Fruit fly (Drosophila melanogaster) whole organism, embryonic: Measurements from ENCODE around the gene CG10232.

Source experiments
- Ada2b ChIP-seq: fragments of 200-800 bp; sonication (Bioruptor generic); IDR thresholded peaks from 2 replicates; pipeline ENCODE4 v1.3.6; 2022; ENCODE audit warnings: missing biosample characterization, missing genetic modification characterization
- Antp ChIP-seq: fragments of 200-800 bp; sonication (Bioruptor generic); optimal IDR thresholded peaks from 3 replicates; lab custom pipeline; 2016; ENCODE audit warnings: missing biosample characterization, missing genetic modification characterization
- CG10274 ChIP-seq: fragments of 200-800 bp; sonication (Bioruptor generic); optimal IDR thresholded peaks from 3 replicates; lab custom pipeline; 2017; ENCODE audit warnings: missing biosample characterization, mild to moderate bottlenecking, missing genetic modification characterization
- CG10321 ChIP-seq: fragments of 200-800 bp; sonication (Bioruptor generic); IDR thresholded peaks from 2 replicates; pipeline ENCODE4 v1.3.6; 2022; ENCODE audit warnings: missing biosample characterization, missing genetic modification characterization
- CG10431 ChIP-seq: fragments of 200-800 bp; sonication (Bioruptor generic); optimal IDR thresholded peaks from 3 replicates; lab custom pipeline; 2018; ENCODE audit warnings: missing biosample characterization, mild to moderate bottlenecking, missing genetic modification characterization
- CG12299 ChIP-seq: fragments of 200-800 bp; sonication (Bioruptor generic); optimal IDR thresholded peaks from 2 replicates; lab custom pipeline; 2018; ENCODE audit warnings: missing biosample characterization, mild to moderate bottlenecking, missing genetic modification characterization
- CG12744 ChIP-seq: fragments of 200-800 bp; sonication (Bioruptor generic); optimal IDR thresholded peaks from 2 replicates; lab custom pipeline; 2016; ENCODE audit warnings: missing biosample characterization, missing genetic modification characterization
- CG13287 ChIP-seq: fragments of 200-800 bp; sonication (Bioruptor generic); IDR thresholded peaks from 2 replicates; pipeline ENCODE4 v1.3.6; 2022; ENCODE audit warnings: missing biosample characterization, missing genetic modification characterization; ENCODE audit not compliant: partially characterized antibody
- CG14667 ChIP-seq: fragments of 200-800 bp; sonication (Bioruptor generic); IDR thresholded peaks from 2 replicates; pipeline ENCODE4 v1.3.6; 2022; ENCODE audit warnings: missing biosample characterization, missing genetic modification characterization
- CG1602 ChIP-seq: fragments of 200-800 bp; sonication (Bioruptor generic); optimal IDR thresholded peaks from 3 replicates; lab custom pipeline; 2016; ENCODE audit warnings: missing biosample characterization, missing genetic modification characterization
- CG16779 ChIP-seq: fragments of 200-800 bp; sonication (Bioruptor generic); IDR thresholded peaks from 2 replicates; pipeline ENCODE4 v1.3.6; 2022; ENCODE audit warnings: missing biosample characterization, missing genetic modification characterization
- CG16813 ChIP-seq: fragments of 200-800 bp; sonication (Bioruptor generic); IDR thresholded peaks from 3 replicates; pipeline ENCODE4 v1.3.6; 2022; ENCODE audit warnings: missing biosample characterization, missing genetic modification characterization; ENCODE audit not compliant: partially characterized antibody
- CG16863 ChIP-seq: fragments of 200-800 bp; sonication (Bioruptor generic); optimal IDR thresholded peaks from 3 replicates; lab custom pipeline; 2016; ENCODE audit warnings: missing biosample characterization, missing genetic modification characterization
- CG17186 ChIP-seq: fragments of 200-800 bp; sonication (Bioruptor generic); optimal IDR thresholded peaks from 3 replicates; lab custom pipeline; 2017; ENCODE audit warnings: missing biosample characterization, missing genetic modification reagents, missing genetic modification characterization
- CG17568 ChIP-seq: fragments of 200-800 bp; sonication (Bioruptor generic); optimal IDR thresholded peaks from 2 replicates; lab custom pipeline; 2018; ENCODE audit warnings: missing biosample characterization, mild to moderate bottlenecking, missing genetic modification characterization, moderate library complexity
- CG1792 ChIP-seq: fragments of 200-800 bp; sonication (Bioruptor generic); optimal IDR thresholded peaks from 2 replicates; lab custom pipeline; 2016; ENCODE audit warnings: missing biosample characterization, missing genetic modification characterization
- CG18619 ChIP-seq: fragments of 200-800 bp; sonication (Bioruptor generic); optimal IDR thresholded peaks from 3 replicates; lab custom pipeline; 2017; ENCODE audit warnings: missing biosample characterization, mild to moderate bottlenecking, missing genetic modification characterization
- CG3995 ChIP-seq: fragments of 200-800 bp; sonication (Bioruptor generic); optimal IDR thresholded peaks from 3 replicates; lab custom pipeline; 2016; ENCODE audit warnings: missing biosample characterization, missing genetic modification characterization
- CG5180 ChIP-seq: fragments of 200-800 bp; sonication (Bioruptor generic); optimal IDR thresholded peaks from 3 replicates; lab custom pipeline; 2017; ENCODE audit warnings: missing biosample characterization, missing genetic modification characterization, mild to moderate bottlenecking, moderate library complexity, missing genetic modification reagents
- CG6254 ChIP-seq: fragments of 200-800 bp; sonication (Bioruptor generic); optimal IDR thresholded peaks from 3 replicates; lab custom pipeline; 2017; ENCODE audit warnings: mild to moderate bottlenecking, missing biosample characterization, missing genetic modification reagents, missing genetic modification characterization
- CG6689 ChIP-seq: fragments of 200-800 bp; sonication (Bioruptor generic); IDR thresholded peaks from 2 replicates; pipeline ENCODE4 v1.3.6; 2022; ENCODE audit warnings: missing biosample characterization, missing genetic modification characterization
- CG7357 ChIP-seq: fragments of 200-800 bp; sonication (Bioruptor generic); IDR thresholded peaks from 3 replicates; pipeline ENCODE4 v1.3.6; 2022; ENCODE audit warnings: missing biosample characterization, missing genetic modification characterization
- CG9932 ChIP-seq: fragments of 200-800 bp; sonication (Bioruptor generic); IDR thresholded peaks from 2 replicates; pipeline ENCODE4 v1.3.6; 2022; ENCODE audit warnings: missing biosample characterization, missing genetic modification characterization
- CHES-1-like ChIP-seq: fragments of 200-800 bp; sonication (Bioruptor generic); optimal IDR thresholded peaks from 2 replicates; lab custom pipeline; 2016; ENCODE audit warnings: missing biosample characterization, missing genetic modification characterization
- CrebB ChIP-seq: fragments of 200-800 bp; sonication (Bioruptor generic); optimal IDR thresholded peaks from 3 replicates; lab custom pipeline; 2018; ENCODE audit warnings: missing biosample characterization, mild to moderate bottlenecking, missing genetic modification characterization
- E2f1 ChIP-seq: fragments of 200-800 bp; sonication (Bioruptor generic); IDR thresholded peaks from 2 replicates; pipeline ENCODE4 v1.3.6; 2022; ENCODE audit warnings: missing biosample characterization, missing genetic modification characterization
- Ets65A ChIP-seq: fragments of 200-800 bp; sonication (Bioruptor generic); peaks from one replicate; lab custom pipeline; 2016; ENCODE audit warnings: missing biosample characterization, missing genetic modification characterization
- Ets97D ChIP-seq: fragments of 200-800 bp; sonication (Bioruptor generic); optimal IDR thresholded peaks from 3 replicates; lab custom pipeline; 2016; ENCODE audit warnings: missing biosample characterization, missing genetic modification characterization
- H15 ChIP-seq: fragments of 200-800 bp; sonication (Bioruptor generic); IDR thresholded peaks from 3 replicates; pipeline ENCODE4 v1.3.6; 2022; ENCODE audit warnings: missing biosample characterization, missing genetic modification characterization
- Opbp ChIP-seq: fragments of 200-800 bp; sonication (Bioruptor generic); IDR thresholded peaks from 3 replicates; pipeline ENCODE4 v1.3.6; 2022; ENCODE audit warnings: missing biosample characterization, missing genetic modification characterization; ENCODE audit not compliant: partially characterized antibody
- PHDP ChIP-seq: fragments of 200-800 bp; sonication (Bioruptor generic); optimal IDR thresholded peaks from 3 replicates; lab custom pipeline; 2018; ENCODE audit warnings: missing biosample characterization, mild to moderate bottlenecking, missing genetic modification characterization, moderate library complexity
- Sin3A ChIP-seq: fragments of >200 bp; optimal IDR thresholded peaks from 2 replicates; lab custom pipeline; 2018
- Ssrp ChIP-seq: fragments of 200-800 bp; sonication (Bioruptor generic); optimal IDR thresholded peaks from 2 replicates; lab custom pipeline; 2018; ENCODE audit warnings: missing biosample characterization, mild to moderate bottlenecking, missing genetic modification characterization, moderate library complexity
- bsh ChIP-seq, 2 experiments: fragments of 200-800 bp; sonication (Bioruptor generic); optimal IDR thresholded peaks; 2 replicates each; lab custom pipeline; 2017 to 2018; ENCODE audit warnings: mild to moderate bottlenecking in 2 of 2, missing biosample characterization in 2 of 2, missing genetic modification characterization in 2 of 2, moderate library complexity in 1 of 2
- cad ChIP-seq: fragments of >200 bp; optimal IDR thresholded peaks from 2 replicates; lab custom pipeline; 2017; ENCODE audit warnings: missing biosample characterization, missing genetic modification characterization
- caup ChIP-seq: fragments of 200-800 bp; sonication (Bioruptor generic); optimal IDR thresholded peaks from 3 replicates; lab custom pipeline; 2017; ENCODE audit warnings: missing biosample characterization, mild to moderate bottlenecking, missing genetic modification characterization, moderate library complexity; ENCODE audit not compliant: severe bottlenecking
- chn ChIP-seq: fragments of 200-800 bp; sonication (Bioruptor generic); optimal IDR thresholded peaks from 2 replicates; lab custom pipeline; 2016; ENCODE audit warnings: missing biosample characterization, missing genetic modification characterization
- corto ChIP-seq: fragments of 200-800 bp; sonication (Bioruptor generic); optimal IDR thresholded peaks from 2 replicates; lab custom pipeline; 2016; ENCODE audit warnings: missing biosample characterization, mild to moderate bottlenecking, missing genetic modification characterization, moderate library complexity
- dimm ChIP-seq: fragments of 200-800 bp; sonication (Bioruptor generic); IDR thresholded peaks from 2 replicates; pipeline ENCODE4 v1.3.6; 2022; ENCODE audit warnings: missing biosample characterization, missing genetic modification characterization
- fd64A ChIP-seq: fragments of 200-800 bp; sonication (Bioruptor generic); optimal IDR thresholded peaks from 3 replicates; lab custom pipeline; 2018; ENCODE audit warnings: missing biosample characterization, mild to moderate bottlenecking, missing genetic modification characterization
- fu2 ChIP-seq: fragments of 200-800 bp; sonication (Bioruptor generic); optimal IDR thresholded peaks from 2 replicates; lab custom pipeline; 2016; ENCODE audit warnings: missing biosample characterization, missing genetic modification characterization
- gfzf ChIP-seq: fragments of 200-800 bp; sonication (Bioruptor generic); optimal IDR thresholded peaks from 2 replicates; lab custom pipeline; 2016; ENCODE audit warnings: missing biosample characterization, mild to moderate bottlenecking, missing genetic modification characterization, moderate library complexity
- ind ChIP-seq: fragments of 200-800 bp; sonication (Bioruptor generic); optimal IDR thresholded peaks from 3 replicates; lab custom pipeline; 2016; ENCODE audit warnings: missing biosample characterization, missing genetic modification characterization
- insv ChIP-seq, 2 experiments: fragments of 200-800 bp; sonication (Bioruptor generic); optimal IDR thresholded peaks; 3 replicates each; lab custom pipeline; 2016 to 2018; ENCODE audit warnings: missing biosample characterization in 2 of 2, missing genetic modification characterization in 2 of 2
- pfk ChIP-seq: fragments of 200-800 bp; sonication (Bioruptor generic); optimal IDR thresholded peaks from 2 replicates; lab custom pipeline; 2018; ENCODE audit warnings: missing biosample characterization, mild to moderate bottlenecking, missing genetic modification characterization, moderate library complexity
- pnt ChIP-seq: fragments of 200-800 bp; sonication (Bioruptor generic); optimal IDR thresholded peaks from 3 replicates; lab custom pipeline; 2016; ENCODE audit warnings: missing biosample characterization, missing genetic modification characterization
- rib ChIP-seq: fragments of 200-800 bp; sonication (Bioruptor generic); IDR thresholded peaks from 2 replicates; pipeline ENCODE4 v1.3.6; 2022; ENCODE audit warnings: missing biosample characterization, missing genetic modification characterization
- tgo ChIP-seq: fragments of 200-800 bp; sonication (Bioruptor generic); IDR thresholded peaks from 3 replicates; pipeline ENCODE4 v1.3.6; 2022; ENCODE audit warnings: missing biosample characterization, missing genetic modification characterization
- usp ChIP-seq: fragments of >200 bp; optimal IDR thresholded peaks from 2 replicates; lab custom pipeline; 2017; ENCODE audit warnings: missing biosample characterization, missing genetic modification characterization
- vvl ChIP-seq: fragments of 200-800 bp; sonication (Bioruptor generic); IDR thresholded peaks from 2 replicates; pipeline ENCODE4 v1.3.6; 2022; ENCODE audit warnings: missing biosample characterization, missing genetic modification characterization

CG10232 gene

DNA sequence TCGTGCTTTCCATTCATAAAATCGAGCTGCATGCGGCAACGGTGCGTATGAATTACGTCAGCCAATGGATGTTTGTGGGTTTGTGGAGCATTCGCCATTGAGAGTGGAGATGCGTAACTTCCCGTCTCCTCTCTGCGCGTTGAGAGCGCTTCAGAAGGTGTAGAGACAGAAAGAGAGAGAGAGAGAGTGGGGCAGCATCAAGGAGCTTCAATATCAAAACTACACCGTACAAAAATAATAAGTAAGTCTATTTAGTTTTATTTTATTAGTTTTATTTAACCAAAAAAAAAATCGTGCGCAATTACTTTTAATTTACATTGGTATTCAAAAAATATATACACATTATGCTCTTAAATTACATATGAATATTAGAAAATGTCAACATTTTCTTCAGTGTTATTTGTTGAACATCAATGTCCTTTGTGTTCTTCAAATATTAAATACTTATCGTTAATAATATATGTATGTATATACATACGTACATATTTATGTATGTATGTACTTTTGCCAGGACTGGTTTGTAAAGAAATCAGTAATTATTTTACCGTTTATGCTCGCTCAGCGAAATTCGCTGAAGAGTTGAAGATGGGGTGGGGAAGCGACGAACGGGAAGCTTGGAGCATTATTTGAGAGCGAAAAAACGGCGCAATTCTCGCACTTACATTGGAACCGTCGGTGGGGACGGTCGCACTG is 1.4 kb upstream of the CG10232 start, which contains the start of gene CG10365 (continued):
- TF ChIP-seq CG5180 (GFP tag; lab: Kevin White, UChicago) = peak; percentile 70
- TF ChIP-seq CG14667 (GFP tag; lab: Robert Waterston, UW) = peak; percentile 62
- no peak for TF ChIP-seq cad (GFP tag; lab: Kevin White, UChicago)
- TF ChIP-seq pfk (GFP tag; lab: Kevin White, UChicago) = no peak
- TF ChIP-seq E2f1 (GFP tag; lab: Robert Waterston, UW) = peak; percentile 86
- no peak for TF ChIP-seq fd64A (GFP tag; lab: Kevin White, UChicago)
- no peak for TF ChIP-seq gfzf (GFP tag; lab: Kevin White, UChicago)
- TF ChIP-seq CG10431 (GFP tag; lab: Kevin White, UChicago) = no peak
- TF ChIP-seq chn = no peak
- TF ChIP-seq PHDP (tag; lab: Kevin White, UChicago) = peak; percentile 96
- TF ChIP-seq corto (GFP tag; lab: Kevin White, UChicago) = peak; percentile 33
- TF ChIP-seq CG16813 = no peak
- peak; percentile 86 for TF ChIP-seq CG6689 (GFP tag; lab: Robert Waterston, UW)
- no peak for TF ChIP-seq usp (GFP tag; lab: Kevin White, UChicago)
- TF ChIP-seq CG12299 (tag; lab: Kevin White, UChicago) = peak; percentile 77
- peak; percentile 67 for TF ChIP-seq CG9932 (GFP tag; lab: Robert Waterston, UW)
- TF ChIP-seq pnt (GFP tag; lab: Kevin White, UChicago) = no peak
- no peak for TF ChIP-seq fu2
- TF ChIP-seq CG17186 = no peak
- peak; percentile 81 for TF ChIP-seq Ssrp
- peak; percentile 76 for TF ChIP-seq CG7357
- TF ChIP-seq insv (GFP tag; optimal IDR thresholded peaks at IDR 0.05; lab: Kevin White, UChicago) = peak in 1 of 2 experiments; percentile 13
- TF ChIP-seq bsh (GFP tag; optimal IDR thresholded peaks at IDR 0.05; lab: Kevin White, UChicago) = peak; percentile 16 to 77
- TF ChIP-seq Sin3A (lab: Kevin White, UChicago) = no peak
- TF ChIP-seq CG1602 = peak; percentile 75
- peak; percentile 72 for TF ChIP-seq CrebB
- TF ChIP-seq caup (GFP tag; lab: Kevin White, UChicago) = peak; percentile 73
- TF ChIP-seq vvl = peak; percentile 93
- TF ChIP-seq CG17568 (GFP tag; lab: Kevin White, UChicago) = peak; percentile 55
- TF ChIP-seq CG3995 = no peak
- TF ChIP-seq CG6254 = peak; percentile 52
- TF ChIP-seq Ets65A (GFP tag; lab: Kevin White, UChicago) = no peak
- peak; percentile 67 for TF ChIP-seq H15 (GFP tag; lab: Robert Waterston, UW)
- peak; percentile 81 for TF ChIP-seq ind
- peak; percentile 79 for TF ChIP-seq CG18619 (GFP tag; lab: Kevin White, UChicago)
- TF ChIP-seq Opbp (GFP tag; lab: Robert Waterston, UW) = no peak
- no peak for TF ChIP-seq CG12744 (GFP tag; lab: Kevin White, UChicago)
- no peak for TF ChIP-seq CG16863 (GFP tag; lab: Kevin White, UChicago)
- TF ChIP-seq CHES-1-like (GFP tag; lab: Kevin White, UChicago) = no peak
- no peak for TF ChIP-seq Ets97D
- TF ChIP-seq CG1792 (GFP tag; lab: Kevin White, UChicago) = no peak
- peak; percentile 32; the same call in 1 of the 2 replicates for TF ChIP-seq CG10321 (GFP tag; lab: Robert Waterston, UW)
- peak; percentile 12; the same call in 1 of the 2 replicates for TF ChIP-seq rib
- TF ChIP-seq CG16779 = no peak
- peak; percentile 59 for TF ChIP-seq dimm (GFP tag; lab: Robert Waterston, UW)
- TF ChIP-seq tgo = peak; percentile 92
- no peak for TF ChIP-seq CG10274 (GFP tag; lab: Kevin White, UChicago)
- peak; percentile 88 for TF ChIP-seq Ada2b (GFP tag; lab: Robert Waterston, UW)
- TF ChIP-seq CG13287 = no peak
- no peak for TF ChIP-seq Antp (GFP tag; lab: Kevin White, UChicago)
